Fruit fly (Drosophila melanogaster) whole organism, adult: Measurements from ENCODE around the gene CG10834.

ENCODE experiments used
- CG11617 ChIP-seq: fragments of 200-800 bp; sonication (Bioruptor generic); optimal IDR thresholded peaks from 2 replicates; lab custom pipeline; 2017; ENCODE audit warnings: mild to moderate bottlenecking, missing biosample characterization, missing genetic modification reagents, missing genetic modification characterization
- CG12768 ChIP-seq: fragments of 200-800 bp; sonication (Bioruptor generic); optimal IDR thresholded peaks from 2 replicates; lab custom pipeline; 2017; ENCODE audit warnings: missing biosample characterization, missing genetic modification characterization, mild to moderate bottlenecking, moderate library complexity, missing genetic modification reagents
- CG14711 ChIP-seq: fragments of 200-800 bp; sonication (Bioruptor generic); optimal IDR thresholded peaks from 2 replicates; lab custom pipeline; 2018; ENCODE audit warnings: missing biosample characterization, mild to moderate bottlenecking, missing genetic modification characterization, moderate library complexity
- CG1620 ChIP-seq: fragments of 200-800 bp; sonication (Bioruptor generic); optimal IDR thresholded peaks from 2 replicates; lab custom pipeline; 2016; ENCODE audit warnings: missing biosample characterization, missing genetic modification characterization
- CG33017 ChIP-seq: fragments of 200-800 bp; sonication (Bioruptor generic); optimal IDR thresholded peaks from 2 replicates; lab custom pipeline; 2018; ENCODE audit warnings: missing biosample characterization, mild to moderate bottlenecking, missing genetic modification characterization, moderate library complexity
- CG5204 ChIP-seq: fragments of 200-800 bp; sonication (Bioruptor generic); optimal IDR thresholded peaks from 2 replicates; lab custom pipeline; 2016; ENCODE audit warnings: missing biosample characterization, missing genetic modification characterization
- CG7045 ChIP-seq: fragments of 200-800 bp; sonication (Bioruptor generic); optimal IDR thresholded peaks from 2 replicates; lab custom pipeline; 2017; ENCODE audit warnings: missing biosample characterization, mild to moderate bottlenecking, missing genetic modification characterization
- CG7101 ChIP-seq: fragments of 200-800 bp; sonication (Bioruptor generic); optimal IDR thresholded peaks from 2 replicates; lab custom pipeline; 2018; ENCODE audit warnings: missing biosample characterization, mild to moderate bottlenecking, missing genetic modification characterization, moderate library complexity
- Clk ChIP-seq: fragments of 200-800 bp; sonication (Bioruptor generic); optimal IDR thresholded peaks from 2 replicates; lab custom pipeline; 2017; ENCODE audit warnings: missing biosample characterization, missing genetic modification characterization
- Crg-1 ChIP-seq: fragments of 200-800 bp; sonication (Bioruptor generic); optimal IDR thresholded peaks from 2 replicates; lab custom pipeline; 2016; ENCODE audit warnings: missing biosample characterization, missing genetic modification characterization
- Hr96 ChIP-seq: fragments of 200-800 bp; sonication (Bioruptor generic); optimal IDR thresholded peaks from 2 replicates; lab custom pipeline; 2016; ENCODE audit warnings: missing biosample characterization, missing genetic modification characterization
- Mnt ChIP-seq: fragments of 200-800 bp; sonication (Bioruptor generic); optimal IDR thresholded peaks from 2 replicates; lab custom pipeline; 2016; ENCODE audit warnings: missing biosample characterization, mild to moderate bottlenecking, missing genetic modification characterization
- bab1 ChIP-seq: fragments of 200-800 bp; sonication (Bioruptor generic); optimal IDR thresholded peaks from 3 replicates; lab custom pipeline; 2019; ENCODE audit warnings: missing biosample characterization, mild to moderate bottlenecking, missing genetic modification characterization, moderate library complexity
- cic ChIP-seq: fragments of 200-800 bp; sonication (Bioruptor generic); optimal IDR thresholded peaks from 2 replicates; lab custom pipeline; 2017; ENCODE audit warnings: missing biosample characterization, mild to moderate bottlenecking, missing genetic modification characterization, moderate library complexity
- cnc ChIP-seq, 2 experiments: fragments of >200 bp; optimal IDR thresholded peaks; 2 replicates each; lab custom pipeline; 2017
- kay ChIP-seq: fragments of 200-800 bp; sonication (Bioruptor generic); peaks from one replicate; lab custom pipeline; 2016; ENCODE audit warnings: missing biosample characterization, missing genetic modification characterization, borderline replicate concordance
- ovo ChIP-seq: fragments of 200-800 bp; sonication (Bioruptor generic); optimal IDR thresholded peaks from 2 replicates; lab custom pipeline; 2016; ENCODE audit warnings: missing biosample characterization, missing genetic modification characterization
- pad ChIP-seq: fragments of 200-800 bp; sonication (Bioruptor generic); optimal IDR thresholded peaks from 3 replicates; lab custom pipeline; 2017; ENCODE audit warnings: missing biosample characterization, missing genetic modification characterization, mild to moderate bottlenecking, moderate library complexity, missing genetic modification reagents
- tj ChIP-seq: fragments of 200-800 bp; sonication (Bioruptor generic); optimal IDR thresholded peaks from 3 replicates; lab custom pipeline; 2017; ENCODE audit warnings: missing biosample characterization, mild to moderate bottlenecking, missing genetic modification characterization, moderate library complexity
- toe ChIP-seq: fragments of 200-800 bp; sonication (Bioruptor generic); optimal IDR thresholded peaks from 2 replicates; lab custom pipeline; 2016; ENCODE audit warnings: missing biosample characterization, missing genetic modification characterization

The CG10834 gene

DNA sequence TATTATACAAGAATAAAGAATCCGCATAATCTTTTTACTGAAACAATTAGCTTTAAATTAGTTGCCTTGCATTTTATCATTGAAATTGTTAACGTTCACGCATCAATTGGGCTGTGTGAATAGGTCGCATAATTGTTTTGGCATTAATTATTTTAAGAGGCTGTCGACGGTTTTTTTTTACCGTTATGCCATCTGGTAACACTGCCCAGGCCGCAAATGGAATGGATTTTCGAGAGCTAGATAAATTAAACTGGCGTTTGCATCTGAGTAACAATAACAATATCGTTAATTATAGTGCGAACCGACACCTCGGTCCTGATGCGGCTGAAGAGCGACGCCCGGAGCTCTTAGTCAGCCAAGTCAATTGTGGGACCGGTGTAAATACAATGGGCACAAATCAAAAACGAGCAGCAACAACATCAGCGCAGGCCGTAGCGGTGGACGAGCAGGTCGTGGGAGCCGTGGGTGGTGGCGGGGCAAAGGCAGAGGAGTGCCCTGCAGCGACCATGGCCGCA lies 14.6 kb upstream of the CG10834 start:
- TF ChIP-seq Clk (GFP tag; lab: Kevin White, UChicago) (no peak), CG1620 (GFP tag; lab: Kevin White, UChicago) (peak; percentile 28), CG14711 (tag; lab: Kevin White, UChicago) (no peak), pad (GFP tag; lab: Kevin White, UChicago) (no peak), cnc (optimal IDR thresholded peaks at IDR 0.05; lab: Kevin White, UChicago) (no peak), ovo (peak; percentile 67), Hr96 (GFP tag; lab: Kevin White, UChicago) (peak; percentile 3), Mnt (GFP tag; lab: Kevin White, UChicago) (no peak), CG11617 (GFP tag; lab: Kevin White, UChicago) (no peak), CG7045 (no peak)

DNA sequence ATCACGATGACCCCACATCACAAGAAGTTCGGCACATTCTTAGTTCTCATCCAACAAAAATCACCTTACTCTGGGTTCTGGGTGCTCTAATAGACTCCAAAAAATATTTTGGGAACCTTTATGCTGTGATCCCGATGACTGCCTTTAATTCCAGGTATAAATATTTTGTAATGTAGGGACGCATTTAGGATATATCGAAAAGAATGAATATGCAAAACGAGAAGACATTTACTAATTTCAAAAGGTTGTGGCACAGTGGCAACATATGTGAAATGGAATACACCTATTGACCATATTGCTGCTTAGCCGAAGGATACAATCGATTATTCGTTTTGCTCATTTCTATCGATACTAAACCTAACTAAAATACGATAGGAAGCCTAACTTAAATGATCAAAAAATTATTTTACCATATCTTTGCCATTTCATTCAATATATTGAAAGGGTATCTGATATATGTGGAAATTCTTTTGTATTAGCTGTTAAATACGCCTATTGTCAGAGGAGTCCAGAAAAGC lies 13.8 kb upstream of the CG10834 start, which contains the start of gene CG3651:
TSS of gene CG3651 (plus strand) at position 468 of the 518 bp plus-strand sequence.
- no peak for TF ChIP-seq Hr96 (GFP tag; lab: Kevin White, UChicago)
- TF ChIP-seq CG5204 (GFP tag; lab: Kevin White, UChicago): no peak
- TF ChIP-seq CG11617 (GFP tag; lab: Kevin White, UChicago): no peak
- no peak for TF ChIP-seq Mnt (GFP tag; lab: Kevin White, UChicago)
- TF ChIP-seq ovo: no peak
- TF ChIP-seq CG14711 (tag; lab: Kevin White, UChicago): no peak
- TF ChIP-seq pad (GFP tag; lab: Kevin White, UChicago): no peak
- no peak for TF ChIP-seq Crg-1 (GFP tag; lab: Kevin White, UChicago)
- no peak for TF ChIP-seq CG7045
- TF ChIP-seq CG7101: no peak
- TF ChIP-seq toe (GFP tag; lab: Kevin White, UChicago): no peak
- no peak for TF ChIP-seq cic
- TF ChIP-seq Clk (GFP tag; lab: Kevin White, UChicago): no peak
- TF ChIP-seq CG1620 (GFP tag; lab: Kevin White, UChicago): no peak
- TF ChIP-seq CG33017 (tag; lab: Kevin White, UChicago): no peak
- no peak for TF ChIP-seq kay (GFP tag; lab: Kevin White, UChicago)
- no peak for TF ChIP-seq cnc (optimal IDR thresholded peaks at IDR 0.05; lab: Kevin White, UChicago)
- TF ChIP-seq tj: no peak

DNA sequence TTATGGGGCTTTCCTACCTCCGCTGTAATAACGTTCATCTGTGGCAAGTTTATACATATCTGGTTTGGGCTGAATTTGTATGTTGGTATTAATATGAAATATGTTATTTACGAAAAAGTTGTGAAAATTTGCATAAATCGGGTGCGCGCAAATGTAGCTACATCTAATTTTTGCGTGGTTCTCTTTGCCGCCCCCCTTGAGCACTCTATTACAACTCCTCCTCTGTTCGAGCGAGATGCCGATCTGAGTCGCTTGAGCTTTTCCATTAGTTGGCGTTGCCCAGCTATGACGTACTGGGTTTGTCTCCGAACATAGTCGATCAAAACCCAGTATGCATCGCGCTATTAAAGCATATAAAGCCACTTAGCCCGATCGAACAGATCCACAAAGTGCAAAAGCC lies 1.6 kb upstream of the CG10834 start, which contains the start of gene CG6675:
TSS of gene CG6675 (plus strand) at position 301 of the 400 bp plus-strand sequence.
- TF ChIP-seq cic (no peak), cnc (optimal IDR thresholded peaks at IDR 0.05; lab: Kevin White, UChicago) (no peak), kay (GFP tag; lab: Kevin White, UChicago) (peak; percentile 59), CG5204 (GFP tag; lab: Kevin White, UChicago) (peak; percentile 20), CG7101 (no peak), CG33017 (tag; lab: Kevin White, UChicago) (no peak), CG7045 (peak; percentile 43), CG12768 (GFP tag; lab: Kevin White, UChicago) (no peak)

DNA sequence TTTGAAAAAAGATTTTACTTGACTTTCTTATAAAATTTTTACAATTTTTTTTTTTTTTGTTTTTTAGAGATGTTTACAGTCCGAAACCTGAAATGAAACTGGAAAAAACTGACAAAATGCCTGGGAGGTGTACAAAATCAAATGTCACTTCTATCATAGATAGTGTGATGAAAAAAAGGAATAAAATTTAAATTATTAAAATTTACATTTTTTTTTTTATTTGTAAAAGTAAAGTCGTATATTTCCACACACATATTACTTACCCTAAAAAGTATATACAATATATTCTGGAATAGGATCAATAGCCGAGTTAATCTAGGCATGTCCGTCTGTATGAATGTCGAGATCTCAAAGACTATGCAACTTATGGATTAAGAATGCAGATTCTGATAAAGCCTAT lies 1.7 kb downstream of the CG10834 start, which contains the start of gene CG15219:
TSS of gene CG15219 (minus strand) at position 101 of the 400 bp plus-strand sequence.
- no peak for TF ChIP-seq CG14711 (tag; lab: Kevin White, UChicago)
- TF ChIP-seq cic: no peak
- no peak for TF ChIP-seq CG11617 (GFP tag; lab: Kevin White, UChicago)
- no peak for TF ChIP-seq ovo
- TF ChIP-seq kay (GFP tag; lab: Kevin White, UChicago): no peak
- TF ChIP-seq CG7045: no peak
- no peak for TF ChIP-seq CG7101
- TF ChIP-seq Hr96 (GFP tag; lab: Kevin White, UChicago): no peak
- TF ChIP-seq tj: no peak
- no peak for TF ChIP-seq Mnt (GFP tag; lab: Kevin White, UChicago)
- no peak for TF ChIP-seq CG5204 (GFP tag; lab: Kevin White, UChicago)
- no peak for TF ChIP-seq toe (GFP tag; lab: Kevin White, UChicago)
- no peak for TF ChIP-seq cnc (optimal IDR thresholded peaks at IDR 0.05; lab: Kevin White, UChicago)
- TF ChIP-seq bab1 (GFP tag; lab: Kevin White, UChicago): no peak
- no peak for TF ChIP-seq CG12768 (GFP tag; lab: Kevin White, UChicago)
- no peak for TF ChIP-seq CG1620 (GFP tag; lab: Kevin White, UChicago)
- no peak for TF ChIP-seq pad (GFP tag; lab: Kevin White, UChicago)
- no peak for TF ChIP-seq Clk (GFP tag; lab: Kevin White, UChicago)
- no peak for TF ChIP-seq Crg-1 (GFP tag; lab: Kevin White, UChicago)

DNA sequence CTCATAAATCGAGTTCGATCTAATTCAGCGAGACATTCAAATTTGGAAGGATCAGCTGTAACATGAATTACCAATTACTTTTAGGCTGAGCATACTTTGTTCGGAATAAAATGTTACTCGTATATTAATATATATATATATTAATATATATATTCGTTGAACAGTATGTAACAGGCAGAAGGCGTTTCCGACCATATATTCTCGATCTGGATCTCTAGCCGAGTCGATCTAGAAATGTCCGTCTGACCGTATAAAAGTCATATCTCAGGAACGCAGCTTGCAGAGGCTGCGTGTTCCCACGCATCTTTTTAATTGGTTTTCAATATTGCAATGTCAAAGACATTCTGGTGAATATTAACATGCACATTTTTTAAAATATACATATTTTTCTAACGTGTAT lies 2.8 kb downstream of the CG10834 start, which contains the start of gene tplus3b:
TSS of gene tplus3b (minus strand) at position 101 of the 400 bp plus-strand sequence.
- TF ChIP-seq CG7101: no peak
- no peak for TF ChIP-seq bab1 (GFP tag; lab: Kevin White, UChicago)
- no peak for TF ChIP-seq Mnt (GFP tag; lab: Kevin White, UChicago)
- no peak for TF ChIP-seq pad (GFP tag; lab: Kevin White, UChicago)
- no peak for TF ChIP-seq CG14711 (tag; lab: Kevin White, UChicago)
- no peak for TF ChIP-seq cic
- no peak for TF ChIP-seq tj
- no peak for TF ChIP-seq cnc (optimal IDR thresholded peaks at IDR 0.05; lab: Kevin White, UChicago)
- no peak for TF ChIP-seq toe (GFP tag; lab: Kevin White, UChicago)
- no peak for TF ChIP-seq CG11617 (GFP tag; lab: Kevin White, UChicago)
- no peak for TF ChIP-seq Clk (GFP tag; lab: Kevin White, UChicago)

DNA sequence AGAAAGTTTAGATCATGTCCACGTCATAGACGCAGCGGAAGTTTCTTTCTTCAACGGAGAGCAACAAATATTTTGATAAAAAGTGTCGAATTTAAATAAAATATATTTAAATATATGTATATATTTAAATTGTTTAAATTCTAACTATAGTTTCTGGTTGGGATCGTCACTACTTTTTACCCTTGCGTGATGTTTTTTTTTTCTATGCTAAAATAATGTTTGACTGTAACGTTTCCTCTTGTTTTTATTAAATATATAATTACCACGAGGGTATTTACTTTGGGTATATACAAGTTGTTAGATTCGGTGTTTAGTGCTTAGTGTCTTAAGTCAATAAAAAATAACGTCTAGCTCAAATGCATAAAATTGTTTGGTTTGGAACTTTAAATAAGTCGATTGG lies 27.8 kb downstream of the CG10834 start, which contains the start of gene ttm3:
TSS of gene ttm3 (plus strand) at position 301 of the 400 bp plus-strand sequence.
- no peak for TF ChIP-seq Clk (GFP tag; lab: Kevin White, UChicago)
- TF ChIP-seq CG7101: no peak
- TF ChIP-seq kay (GFP tag; lab: Kevin White, UChicago): no peak
- no peak for TF ChIP-seq CG11617 (GFP tag; lab: Kevin White, UChicago)
- TF ChIP-seq CG14711 (tag; lab: Kevin White, UChicago): no peak
- TF ChIP-seq tj: no peak
- no peak for TF ChIP-seq cnc (optimal IDR thresholded peaks at IDR 0.05; lab: Kevin White, UChicago)
- TF ChIP-seq ovo: no peak
- no peak for TF ChIP-seq Mnt (GFP tag; lab: Kevin White, UChicago)
- no peak for TF ChIP-seq cic
- TF ChIP-seq CG5204 (GFP tag; lab: Kevin White, UChicago): no peak
- TF ChIP-seq bab1 (GFP tag; lab: Kevin White, UChicago): no peak
- TF ChIP-seq CG7045: no peak
- TF ChIP-seq toe (GFP tag; lab: Kevin White, UChicago): no peak
- no peak for TF ChIP-seq CG12768 (GFP tag; lab: Kevin White, UChicago)
- TF ChIP-seq Crg-1 (GFP tag; lab: Kevin White, UChicago): no peak
- no peak for TF ChIP-seq CG33017 (tag; lab: Kevin White, UChicago)
